Worm (Caenorhabditis elegans) whole organism, L1 larva: ENCODE results near the gene nas-12.

ENCODE experiments used
- C16A3.4 ChIP-seq: fragments of 150-350 bp; optimal IDR thresholded peaks from 2 replicates; lab custom pipeline; 2014; ENCODE audit warnings: missing biosample characterization, missing genetic modification characterization
- C34B4.2 ChIP-seq: sonication (generic microtip); optimal IDR thresholded peaks from 2 replicates; lab custom pipeline; 2017; ENCODE audit warnings: mild to moderate bottlenecking, missing genetic modification characterization, missing compliant biosample characterization
- F16B12.6 ChIP-seq: fragments of 150-350 bp; optimal IDR thresholded peaks from 2 replicates; lab custom pipeline; 2014; ENCODE audit warnings: missing biosample characterization, missing genetic modification characterization
- aha-1 ChIP-seq: fragments of 150-350 bp; optimal IDR thresholded peaks from 2 replicates; lab custom pipeline; 2014; ENCODE audit warnings: missing biosample characterization, missing genetic modification characterization
- alr-1 ChIP-seq: fragments of 200-800 bp; sonication (Bioruptor generic); optimal IDR thresholded peaks from 2 replicates; lab custom pipeline; 2018; ENCODE audit warnings: borderline replicate concordance, mild to moderate bottlenecking, missing genetic modification characterization, missing compliant biosample characterization
- ama-1 ChIP-seq: fragments of 150-350 bp; optimal IDR thresholded peaks from 2 replicates; lab custom pipeline; 2014
- blmp-1 ChIP-seq: fragments of 150-350 bp; optimal IDR thresholded peaks from 2 replicates; lab custom pipeline; 2014; ENCODE audit warnings: missing biosample characterization, missing genetic modification characterization
- ceh-8 ChIP-seq: fragments of 200-800 bp; sonication (Bioruptor generic); optimal IDR thresholded peaks from 2 replicates; lab custom pipeline; 2018; ENCODE audit warnings: mild to moderate bottlenecking, missing genetic modification characterization, moderate library complexity, missing compliant biosample characterization
- ceh-82 ChIP-seq, 3 experiments: fragments of 150-350 bp in 1 of 3; sonication (generic microtip) in 2 of 3; optimal IDR thresholded peaks; 2 replicates each; lab custom pipeline; 2014 to 2017; ENCODE audit warnings: missing biosample characterization in 3 of 3, missing genetic modification characterization in 3 of 3
- ceh-88 ChIP-seq: fragments of 200-800 bp; sonication (Bioruptor generic); IDR thresholded peaks from 2 replicates; pipeline ENCODE4 v1.3.6; 2022; ENCODE audit warnings: missing genetic modification characterization, missing compliant biosample characterization
- ceh-90 ChIP-seq: sonication (generic microtip); optimal IDR thresholded peaks from 2 replicates; lab custom pipeline; 2016; ENCODE audit warnings: missing genetic modification characterization, missing compliant biosample characterization
- egl-13 ChIP-seq: sonication (generic microtip); optimal IDR thresholded peaks from 2 replicates; lab custom pipeline; 2016; ENCODE audit warnings: missing genotype, missing genetic modification reagents, missing genetic modification characterization, missing compliant biosample characterization
- egl-27 ChIP-seq, 2 experiments: fragments of 150-350 bp in 1 of 2; sonication (generic microtip); optimal IDR thresholded peaks; 3 replicates each; lab custom pipeline; 2017 to 2018; ENCODE audit warnings: missing biosample characterization in 2 of 2, missing genetic modification characterization in 2 of 2, missing genetic modification reagents in 2 of 2
- elt-2 ChIP-seq: sonication (generic microtip); optimal IDR thresholded peaks from 2 replicates; lab custom pipeline; 2016; ENCODE audit warnings: missing genetic modification characterization, mild to moderate bottlenecking, inconsistent platforms, missing compliant biosample characterization, missing genetic modification reagents
- ets-5 ChIP-seq: fragments of 200-800 bp; sonication (Bioruptor generic); IDR thresholded peaks from 2 replicates; pipeline ENCODE4 v1.3.6; 2022; ENCODE audit warnings: missing genetic modification characterization, missing compliant biosample characterization
- fkh-4 ChIP-seq: sonication (generic microtip); optimal IDR thresholded peaks from 2 replicates; lab custom pipeline; 2016; ENCODE audit warnings: missing compliant biosample characterization, missing genetic modification characterization, borderline replicate concordance
- fos-1 ChIP-seq: fragments of 150-350 bp; optimal IDR thresholded peaks from 2 replicates; lab custom pipeline; 2014; ENCODE audit warnings: missing biosample characterization, missing genetic modification characterization
- grh-1 ChIP-seq: fragments of 200-800 bp; sonication (Bioruptor generic); IDR thresholded peaks from 2 replicates; pipeline ENCODE4 v1.3.6; 2022; ENCODE audit warnings: missing genetic modification reagents, missing genetic modification characterization, missing compliant biosample characterization
- hlh-4 ChIP-seq: sonication (generic microtip); optimal IDR thresholded peaks from 2 replicates; lab custom pipeline; 2016; ENCODE audit warnings: mild to moderate bottlenecking, missing genetic modification characterization, missing compliant biosample characterization
- hpl-2 ChIP-seq: fragments of 150-350 bp; optimal IDR thresholded peaks from 2 replicates; lab custom pipeline; 2014; ENCODE audit warnings: missing biosample characterization, missing genetic modification reagents, missing genetic modification characterization
- irx-1 ChIP-seq: sonication (generic microtip); optimal IDR thresholded peaks from 2 replicates; lab custom pipeline; 2016; ENCODE audit warnings: missing genetic modification characterization, missing compliant biosample characterization
- isw-1 ChIP-seq: fragments of 200-800 bp; sonication (Bioruptor generic); IDR thresholded peaks from 2 replicates; pipeline ENCODE4 v1.3.6; 2022; ENCODE audit warnings: missing genetic modification characterization, missing compliant biosample characterization
- jun-1 ChIP-seq: fragments of 150-350 bp; optimal IDR thresholded peaks from 2 replicates; lab custom pipeline; 2014; ENCODE audit warnings: missing biosample characterization, missing genetic modification reagents, missing genetic modification characterization
- lin-15B ChIP-seq: fragments of 150-350 bp; sonication (generic microtip); optimal IDR thresholded peaks from 3 replicates; lab custom pipeline; 2014; ENCODE audit warnings: missing biosample characterization, missing genetic modification characterization
- lin-39 ChIP-seq: fragments of 150-350 bp; optimal IDR thresholded peaks from 2 replicates; lab custom pipeline; 2014; ENCODE audit warnings: missing biosample characterization, missing genetic modification reagents, missing genetic modification characterization
- lir-3 ChIP-seq: sonication (generic microtip); optimal IDR thresholded peaks from 2 replicates; lab custom pipeline; 2016; ENCODE audit warnings: mild to moderate bottlenecking, missing genetic modification characterization, moderate library complexity, missing compliant biosample characterization; ENCODE audit not compliant: poor library complexity
- mdl-1 ChIP-seq, 2 experiments: fragments of 150-350 bp; optimal IDR thresholded peaks; 2 replicates each; lab custom pipeline; 2014 to 2017; ENCODE audit warnings: missing biosample characterization in 2 of 2, missing genetic modification characterization in 2 of 2, inconsistent platforms in 1 of 2
- mep-1 ChIP-seq: fragments of 150-350 bp; optimal IDR thresholded peaks from 2 replicates; lab custom pipeline; 2014; ENCODE audit warnings: missing biosample characterization, missing genetic modification characterization
- nhr-11 ChIP-seq: fragments of 150-350 bp; optimal IDR thresholded peaks from 2 replicates; lab custom pipeline; 2014; ENCODE audit warnings: missing biosample characterization, missing genetic modification characterization
- nhr-12 ChIP-seq: sonication (generic microtip); optimal IDR thresholded peaks from 2 replicates; lab custom pipeline; 2017; ENCODE audit warnings: missing biosample characterization, missing genetic modification characterization
- nhr-20 ChIP-seq: sonication (generic microtip); optimal IDR thresholded peaks from 2 replicates; lab custom pipeline; 2016; ENCODE audit warnings: mild to moderate bottlenecking, missing genetic modification characterization, missing compliant biosample characterization
- nhr-237 ChIP-seq: fragments of 150-350 bp; optimal IDR thresholded peaks from 2 replicates; lab custom pipeline; 2014; ENCODE audit warnings: missing biosample characterization, missing genetic modification characterization
- nhr-28 ChIP-seq: fragments of 150-350 bp; optimal IDR thresholded peaks from 2 replicates; lab custom pipeline; 2014; ENCODE audit warnings: missing biosample characterization, missing genetic modification characterization
- nhr-47 ChIP-seq: sonication (generic microtip); optimal IDR thresholded peaks from 2 replicates; lab custom pipeline; 2016; ENCODE audit warnings: mild to moderate bottlenecking, missing genetic modification characterization, moderate library complexity, missing compliant biosample characterization
- nhr-71 ChIP-seq: sonication (generic microtip); optimal IDR thresholded peaks from 2 replicates; lab custom pipeline; 2016; ENCODE audit warnings: mild to moderate bottlenecking, missing genetic modification characterization, moderate library complexity, missing compliant biosample characterization
- nhr-85 ChIP-seq: sonication (generic microtip); peaks from one replicate; lab custom pipeline; 2016; ENCODE audit warnings: missing genetic modification characterization, inconsistent platforms, missing compliant biosample characterization
- nhr-90 ChIP-seq: sonication (generic microtip); optimal IDR thresholded peaks from 2 replicates; lab custom pipeline; 2016; ENCODE audit warnings: mild to moderate bottlenecking, missing genetic modification characterization, missing compliant biosample characterization; ENCODE audit not compliant: poor library complexity
- pax-3 ChIP-seq: fragments of 200-800 bp; sonication (Bioruptor generic); optimal IDR thresholded peaks from 2 replicates; lab custom pipeline; 2018; ENCODE audit warnings: mild to moderate bottlenecking, missing genetic modification characterization, moderate library complexity, missing compliant biosample characterization
- pqm-1 ChIP-seq: sonication (generic microtip); optimal IDR thresholded peaks from 3 replicates; lab custom pipeline; 2017; ENCODE audit warnings: missing biosample characterization, missing genetic modification characterization
- rnt-1 ChIP-seq: sonication (generic microtip); optimal IDR thresholded peaks from 2 replicates; lab custom pipeline; 2016; ENCODE audit warnings: mild to moderate bottlenecking, missing genetic modification characterization, moderate library complexity, missing compliant biosample characterization
- skn-1 ChIP-seq: fragments of 150-350 bp; optimal IDR thresholded peaks from 2 replicates; lab custom pipeline; 2014; ENCODE audit warnings: missing biosample characterization, missing genetic modification characterization
- snu-23 ChIP-seq: sonication (generic microtip); optimal IDR thresholded peaks from 2 replicates; lab custom pipeline; 2016; ENCODE audit warnings: missing genetic modification characterization, missing compliant biosample characterization
- sox-4 ChIP-seq: sonication (generic microtip); optimal IDR thresholded peaks from 2 replicates; lab custom pipeline; 2016; ENCODE audit warnings: missing genetic modification characterization, missing compliant biosample characterization
- sptf-1 ChIP-seq: fragments of 150-350 bp; optimal IDR thresholded peaks from 2 replicates; lab custom pipeline; 2014; ENCODE audit warnings: missing biosample characterization, missing genetic modification characterization
- sup-37 ChIP-seq: fragments of 200-800 bp; sonication (Bioruptor generic); optimal IDR thresholded peaks from 2 replicates; lab custom pipeline; 2018; ENCODE audit warnings: mild to moderate bottlenecking, missing genetic modification characterization, missing compliant biosample characterization
- swsn-7 ChIP-seq: sonication (generic microtip); optimal IDR thresholded peaks from 2 replicates; lab custom pipeline; 2016; ENCODE audit warnings: missing genetic modification characterization, missing compliant biosample characterization
- tlp-1 ChIP-seq: fragments of 150-350 bp; optimal IDR thresholded peaks from 2 replicates; lab custom pipeline; 2014; ENCODE audit warnings: missing biosample characterization, missing genetic modification characterization
- unc-130 ChIP-seq: fragments of 150-350 bp; optimal IDR thresholded peaks from 2 replicates; lab custom pipeline; 2017; ENCODE audit warnings: missing biosample characterization, missing genetic modification characterization, inconsistent platforms
- unc-62 ChIP-seq: fragments of 150-350 bp; optimal IDR thresholded peaks from 2 replicates; lab custom pipeline; 2014; ENCODE audit warnings: missing biosample characterization, missing genetic modification reagents, missing genetic modification characterization
- vab-15 ChIP-seq: sonication (generic microtip); optimal IDR thresholded peaks from 2 replicates; lab custom pipeline; 2017; ENCODE audit warnings: missing genotype, mild to moderate bottlenecking, missing genetic modification characterization, missing compliant biosample characterization
- xbp-1 ChIP-seq: sonication (generic microtip); optimal IDR thresholded peaks from 2 replicates; lab custom pipeline; 2016; ENCODE audit warnings: missing genetic modification characterization, missing compliant biosample characterization
- zag-1 ChIP-seq: fragments of 150-350 bp; optimal IDR thresholded peaks from 2 replicates; lab custom pipeline; 2014; ENCODE audit warnings: missing biosample characterization, missing genetic modification characterization
- ztf-11 ChIP-seq, 2 experiments: sonication (generic microtip); optimal IDR thresholded peaks; 2 replicates each; lab custom pipeline; 2016 to 2017; ENCODE audit warnings: missing genetic modification characterization in 2 of 2, missing biosample characterization in 1 of 2, missing compliant biosample characterization in 1 of 2
- ztf-4 ChIP-seq: fragments of 150-350 bp; optimal IDR thresholded peaks from 2 replicates; lab custom pipeline; 2014; ENCODE audit warnings: missing biosample characterization, missing genetic modification characterization

The nas-12 gene

ce11 chrIV:10252350-10252792 is 28.5 kb downstream of the nas-12 start (continued):
- TF ChIP-seq tlp-1 (no peak), lir-3 (tag; lab: Kevin White, UChicago) (peak; percentile 75), nhr-11 (tag; lab: Kevin White, UChicago) (peak; percentile 91), swsn-7 (tag; lab: Kevin White, UChicago) (peak; percentile 94), C16A3.4 (tag; lab: Kevin White, UChicago) (peak; percentile 77), mep-1 (tag; lab: Kevin White, UChicago) (peak; percentile 81), ztf-11 (tag; optimal IDR thresholded peaks at IDR 0.05; lab: Kevin White, UChicago) (peak in 1 of 2 experiments; percentile 41), alr-1 (no peak), nhr-28 (tag; lab: Kevin White, UChicago) (no peak), mdl-1 (tag; optimal IDR thresholded peaks at IDR 0.05; lab: Kevin White, UChicago) (peak; percentile 82 to 92), jun-1 (tag; lab: Kevin White, UChicago) (peak; percentile 84), irx-1 (peak; percentile 90), ama-1 (lab: Kevin White, UChicago) (peak; percentile 63), ztf-4 (tag; lab: Kevin White, UChicago) (peak; percentile 91), egl-27 (tag; optimal IDR thresholded peaks at IDR 0.05; lab: Kevin White, UChicago) (peak; percentile 36 to 65), unc-62 (no peak), nhr-12 (no peak), F16B12.6 (tag; lab: Kevin White, UChicago) (peak; percentile 9), pqm-1 (no peak), sup-37 (GFP tag; lab: Kevin White, UChicago) (peak; percentile 74), hlh-4 (no peak), nhr-237 (tag; lab: Kevin White, UChicago) (peak; percentile 78), isw-1 (GFP tag; lab: Robert Waterston, UW) (peak; percentile 83), snu-23 (peak; percentile 95), ceh-82 (tag; optimal IDR thresholded peaks at IDR 0.05; lab: Kevin White, UChicago) (peak; percentile 28 to 73 (median 42)), skn-1 (tag; lab: Kevin White, UChicago) (peak; percentile 67), sox-4 (peak; percentile 93), pax-3 (tag; lab: Kevin White, UChicago) (peak; percentile 87), xbp-1 (peak; percentile 91), blmp-1 (peak; percentile 96), nhr-71 (peak; percentile 99), ceh-8 (GFP tag; lab: Kevin White, UChicago) (peak; percentile 94), aha-1 (tag; lab: Kevin White, UChicago) (no peak), egl-13 (tag; lab: Kevin White, UChicago) (peak; percentile 97), ets-5 (GFP tag; lab: Robert Waterston, UW) (no peak), vab-15 (tag; lab: Kevin White, UChicago) (peak; percentile 19), zag-1 (peak; percentile 67), hpl-2 (GFP tag; lab: Kevin White, UChicago) (peak; percentile 23), unc-130 (tag; lab: Kevin White, UChicago) (no peak), sptf-1 (tag; lab: Kevin White, UChicago) (no peak), nhr-20 (peak; percentile 96), rnt-1 (tag; lab: Kevin White, UChicago) (peak; percentile 86), nhr-47 (tag; lab: Kevin White, UChicago) (peak; percentile 96), elt-2 (tag; lab: Kevin White, UChicago) (peak; percentile 87), nhr-90 (tag; lab: Kevin White, UChicago) (peak; percentile 80), fkh-4 (tag; lab: Kevin White, UChicago) (peak; percentile 51), lin-15B (tag; lab: Kevin White, UChicago) (no peak), fos-1 (tag; lab: Kevin White, UChicago) (peak; percentile 60), nhr-85 (tag; lab: Kevin White, UChicago) (peak; percentile 93), C34B4.2 (tag; lab: Kevin White, UChicago) (no peak), lin-39 (tag; lab: Kevin White, UChicago) (peak; percentile 40), grh-1 (GFP tag; lab: Robert Waterston, UW) (peak; percentile 46; the same call in 1 of the 2 replicates), ceh-90 (tag; lab: Kevin White, UChicago) (no peak), ceh-88 (GFP tag; lab: Robert Waterston, UW) (peak; percentile 72)
